Fruit fly (Drosophila melanogaster) whole organism, larva: ENCODE data around the gene cDIP.

Source experiments
- noc ChIP-seq: fragments of 200-800 bp; sonication (Bioruptor generic); optimal IDR thresholded peaks from 3 replicates; lab custom pipeline; 2019; ENCODE audit warnings: missing biosample characterization, mild to moderate bottlenecking, missing genetic modification characterization, moderate library complexity

The cDIP gene

DNA sequence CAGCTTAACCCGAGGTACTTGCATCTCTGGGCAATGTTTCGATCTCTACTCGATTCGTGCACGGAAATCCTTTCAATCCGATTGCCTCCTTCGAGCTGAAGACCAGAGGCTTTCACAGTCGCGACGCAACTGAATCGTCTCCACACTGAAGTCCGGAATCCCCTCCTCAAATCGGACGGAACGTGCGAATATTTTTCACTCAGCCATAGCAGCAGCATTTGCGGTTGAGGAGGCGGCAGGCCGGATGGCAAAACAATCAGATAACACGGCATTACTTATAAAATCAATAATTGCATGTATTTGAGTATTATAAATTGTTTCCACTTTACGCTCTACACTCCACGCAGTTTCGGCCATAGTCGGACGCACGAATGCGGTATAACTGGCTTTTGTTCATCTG is 7.2 kb upstream of the cDIP start, which contains the start of gene Snmp1:
Snmp1 (minus strand) TSS at position 101 of the 400 bp plus-strand sequence.
- no peak for TF ChIP-seq noc (tag; lab: Kevin White, UChicago)

DNA sequence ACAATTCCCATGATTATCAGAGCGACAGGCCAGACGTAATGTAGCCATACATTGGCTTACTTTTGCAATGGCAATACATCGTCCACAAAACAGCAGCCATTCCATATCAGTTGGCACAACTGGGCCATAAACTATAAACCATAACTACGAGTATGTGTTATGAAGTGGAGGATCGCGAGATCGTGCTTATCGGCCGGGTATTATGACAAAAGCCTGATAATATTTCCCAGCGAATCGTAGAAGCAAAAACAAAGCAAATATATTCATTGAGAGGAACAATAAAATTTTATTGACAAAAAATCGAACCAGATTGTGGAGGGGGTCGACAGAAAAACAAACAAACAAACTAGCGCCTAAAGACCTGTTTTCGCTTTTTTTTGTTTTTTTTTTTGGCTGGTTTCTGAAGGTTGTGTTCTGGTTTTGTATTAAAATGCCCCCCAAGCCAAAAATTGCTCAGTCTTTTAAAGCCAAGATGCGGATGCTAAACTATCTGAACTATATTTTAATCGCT is 2.5 kb upstream of the cDIP start, which contains the start of gene CG5810:
CG5810 (plus strand) TSS at position 461 of the 511 bp plus-strand sequence.
- peak; percentile 81 for TF ChIP-seq noc (tag; lab: Kevin White, UChicago)

DNA sequence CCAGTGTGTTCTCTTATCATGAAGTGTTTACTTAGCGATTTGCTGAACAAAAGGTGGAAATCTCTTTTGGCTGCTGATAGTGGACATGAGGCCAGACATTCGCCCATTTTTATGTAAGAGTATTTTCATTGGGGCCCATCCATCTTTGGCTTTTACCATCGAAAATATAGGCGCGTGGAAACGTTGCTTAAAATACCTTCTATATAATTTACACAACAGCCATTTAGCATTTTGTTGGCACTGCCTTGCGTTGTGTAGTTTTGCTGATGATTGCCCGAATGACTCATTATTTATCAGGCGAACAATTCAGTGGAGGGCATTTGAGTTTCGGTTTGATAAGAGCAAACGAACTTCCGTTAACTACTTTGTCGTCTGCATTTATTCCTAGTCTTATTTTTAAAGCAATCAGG is 733 bp upstream of the cDIP start:
- TF ChIP-seq noc (tag; lab: Kevin White, UChicago): peak; percentile 76

DNA sequence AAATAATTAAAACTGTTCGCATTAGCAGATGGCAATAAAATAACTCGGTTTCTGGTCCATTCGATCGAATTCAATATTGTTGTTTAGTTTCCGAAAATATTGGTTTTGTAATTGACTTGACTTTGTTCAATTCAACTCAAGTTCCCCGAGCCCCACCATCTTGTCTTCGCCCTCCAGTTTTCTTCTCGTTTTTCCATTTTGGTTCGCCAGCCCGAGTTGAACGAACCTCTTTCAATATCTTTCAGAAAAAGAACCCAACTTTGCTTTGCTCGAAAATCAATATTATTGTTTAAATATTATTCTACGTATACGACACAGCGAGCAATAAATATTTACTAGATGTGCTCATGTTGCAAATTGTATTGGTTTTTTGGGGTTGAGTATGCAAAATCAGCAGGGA is 2.2 kb downstream of the cDIP start:
- TF ChIP-seq noc (tag; lab: Kevin White, UChicago): no peak

DNA sequence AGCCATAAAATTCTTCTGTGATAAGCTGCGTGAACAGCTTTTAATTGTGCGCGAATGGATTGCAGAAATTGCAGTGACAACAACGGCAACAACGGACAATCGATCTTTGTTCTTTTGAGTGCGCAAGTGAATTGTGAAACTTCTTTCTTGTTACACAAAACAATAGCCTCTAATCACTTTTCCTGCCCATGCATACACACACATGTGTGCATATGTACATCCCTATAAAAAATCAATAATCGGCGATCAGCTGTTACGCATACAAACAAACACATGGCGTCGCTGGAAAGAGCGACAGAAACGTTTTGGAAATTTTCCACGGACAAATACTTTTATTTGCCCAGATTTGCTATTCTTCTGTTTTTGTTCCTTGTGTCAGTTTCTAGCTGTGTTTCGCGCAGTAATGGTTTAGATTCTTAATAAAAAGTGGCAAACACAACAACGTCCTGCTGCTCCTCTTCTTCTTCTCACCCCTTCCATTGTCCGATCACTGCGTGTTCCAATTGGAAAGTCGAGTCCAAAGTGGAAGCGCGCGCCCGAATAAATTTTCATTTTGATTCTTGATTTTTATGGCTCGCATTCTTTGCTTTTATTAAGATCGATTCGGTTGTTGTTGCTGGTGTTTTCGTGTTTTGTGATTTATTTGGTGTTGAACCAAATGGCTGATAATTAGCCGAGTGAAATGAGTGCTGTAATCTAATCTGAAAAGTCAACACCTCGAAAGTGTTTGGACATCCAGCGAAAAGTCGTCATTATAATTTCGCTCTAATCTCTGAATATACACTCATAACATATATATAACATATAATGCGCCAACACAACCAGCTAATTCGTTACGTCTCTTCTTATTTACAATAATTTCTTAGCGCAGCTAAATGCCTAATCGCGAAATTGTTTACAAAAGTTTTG is 4.1 kb downstream of the cDIP start:
- TF ChIP-seq noc (tag; lab: Kevin White, UChicago): peak; percentile 92

DNA sequence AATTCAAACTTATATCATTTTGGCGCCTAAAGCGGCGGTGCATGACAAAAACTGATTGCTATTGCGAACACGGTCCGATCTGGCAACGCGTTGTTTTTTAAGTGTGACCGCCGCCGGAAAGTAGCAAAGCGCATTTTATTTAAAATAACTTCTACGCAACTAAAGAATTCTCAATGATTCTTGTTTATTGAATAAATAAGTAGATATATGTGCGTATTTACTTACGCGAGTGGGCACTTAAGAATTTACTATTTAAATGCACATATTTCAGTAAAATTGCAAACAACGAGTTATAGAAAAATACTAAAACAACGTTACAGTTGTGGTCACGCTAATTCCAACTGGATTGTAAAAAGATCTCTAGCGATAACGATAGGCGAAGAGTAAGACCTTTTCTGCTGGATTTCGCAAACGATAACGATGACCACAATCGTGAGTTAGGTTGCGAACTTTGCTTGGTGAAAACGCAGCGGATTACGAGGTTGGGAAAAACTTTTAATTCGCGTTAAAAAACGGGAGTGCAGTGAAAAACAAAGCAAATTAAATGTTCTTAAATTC is 4.9 kb downstream of the cDIP start:
- no peak for TF ChIP-seq noc (tag; lab: Kevin White, UChicago)

DNA sequence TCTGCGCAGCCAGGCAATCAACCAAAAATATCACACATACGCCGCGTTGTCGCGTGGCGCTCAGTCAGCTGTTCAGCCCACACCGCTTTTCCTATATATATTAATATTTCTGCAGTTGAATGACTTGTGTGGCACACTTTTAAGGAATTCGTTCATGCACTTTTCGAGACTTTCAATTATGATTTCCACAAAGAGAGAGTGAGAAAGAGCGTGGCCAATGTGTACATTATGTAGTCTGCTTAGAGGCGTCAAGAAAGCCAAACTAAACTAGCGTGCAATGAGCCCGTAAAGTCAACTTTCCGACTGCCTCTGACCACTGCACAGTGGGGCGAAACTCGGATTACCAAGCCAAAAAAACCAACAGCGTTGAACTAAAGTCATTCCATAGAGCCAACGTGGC is 6.8 kb downstream of the cDIP start:
- no peak for TF ChIP-seq noc (tag; lab: Kevin White, UChicago)

DNA sequence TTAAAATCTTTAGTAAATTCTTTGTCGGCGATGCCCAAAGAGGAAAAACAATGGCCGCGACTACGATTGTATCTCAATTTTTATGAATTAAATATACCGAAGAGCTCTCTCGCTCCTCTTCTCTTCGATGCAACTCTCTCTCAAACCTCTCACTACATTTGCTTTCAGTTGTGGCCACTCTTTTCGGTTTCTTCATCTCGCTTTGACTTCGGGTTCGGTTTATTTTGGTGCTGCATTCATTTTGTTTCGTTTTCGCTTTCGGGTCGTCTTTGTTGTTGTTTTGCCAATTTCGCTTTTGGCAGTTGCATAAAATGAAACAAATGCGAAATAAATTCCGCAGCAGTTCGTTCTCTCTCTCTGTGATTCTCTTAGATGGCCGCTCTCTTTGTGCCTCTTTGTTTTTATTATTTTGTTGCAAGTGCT is 8.0 kb downstream of the cDIP start:
- TF ChIP-seq noc (tag; lab: Kevin White, UChicago): no peak

DNA sequence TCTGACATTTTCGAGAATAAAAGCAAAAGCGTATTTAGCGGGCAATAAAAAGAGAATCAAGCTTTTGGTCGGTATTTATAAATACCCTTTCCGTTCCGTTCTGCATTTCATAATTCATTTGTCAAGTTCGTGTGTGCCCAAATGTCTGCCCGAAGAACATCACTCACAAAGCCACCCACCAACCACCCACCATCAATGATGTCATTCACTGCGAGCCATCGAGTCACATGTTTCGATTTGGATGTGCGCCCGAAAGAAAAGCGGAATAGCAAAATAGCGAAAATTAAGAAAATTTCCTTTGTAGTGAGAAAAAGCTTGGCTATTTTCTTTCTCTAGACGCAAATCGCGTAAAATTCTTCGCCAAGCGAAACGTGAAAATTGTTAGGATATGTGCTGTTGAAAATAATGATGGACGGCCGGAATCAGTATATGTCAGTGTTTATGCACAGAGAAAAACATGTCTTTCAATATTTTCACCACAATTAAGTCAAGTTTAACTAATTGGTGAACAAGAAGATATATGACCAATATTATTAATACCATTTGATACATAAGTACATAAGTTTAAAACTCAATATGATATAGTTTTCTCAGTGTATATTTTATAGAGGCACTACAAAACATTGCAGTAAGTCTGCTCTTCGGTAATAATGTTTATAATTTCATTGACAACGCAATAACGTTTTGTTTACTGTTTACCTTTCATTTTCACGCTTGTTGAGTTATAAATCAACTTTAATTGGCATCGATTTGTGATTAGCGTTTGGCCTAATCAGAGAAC is 9.6 kb downstream of the cDIP start:
- TF ChIP-seq noc (tag; lab: Kevin White, UChicago): peak; percentile 64

DNA sequence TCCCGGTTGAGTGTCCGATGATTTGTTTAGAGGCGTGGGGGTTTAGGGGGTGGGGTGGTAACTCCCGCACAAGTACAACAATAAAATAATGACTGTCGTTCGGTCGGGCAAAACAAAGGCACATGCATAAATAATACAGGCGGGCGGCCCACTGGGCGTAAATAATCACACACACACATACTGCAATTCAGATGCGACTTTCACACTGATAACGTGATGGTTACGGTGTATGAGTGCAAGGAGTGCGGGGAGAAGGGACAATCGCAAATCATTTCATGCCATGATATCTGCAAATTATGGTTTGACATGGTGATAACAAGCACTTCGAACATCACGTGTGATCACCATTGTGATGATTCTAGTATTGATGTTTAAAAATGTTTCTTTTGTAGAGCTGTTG is 10.8 kb downstream of the cDIP start:
- peak; percentile 71 for TF ChIP-seq noc (tag; lab: Kevin White, UChicago)

DNA sequence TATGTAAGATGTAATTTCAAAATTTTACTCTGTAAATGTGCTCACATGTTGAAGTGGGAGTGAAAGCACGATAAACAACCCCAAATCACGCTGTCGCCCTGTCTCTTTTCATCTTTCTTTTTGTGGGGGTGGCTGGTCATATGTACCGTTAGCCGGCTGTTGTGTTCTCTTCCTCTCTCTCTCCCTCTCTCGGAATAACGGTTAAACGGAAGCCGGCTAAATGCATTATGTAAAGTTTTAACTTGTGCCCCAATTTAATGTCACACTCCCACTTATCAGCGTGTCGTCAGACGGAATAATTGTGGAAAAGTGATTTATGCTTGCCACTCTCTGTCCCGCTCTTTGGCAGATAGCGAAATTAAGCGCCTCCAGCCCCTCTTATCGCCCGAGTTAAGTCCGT is 19.6 kb downstream of the cDIP start:
- peak; percentile 71 for TF ChIP-seq noc (tag; lab: Kevin White, UChicago)

DNA sequence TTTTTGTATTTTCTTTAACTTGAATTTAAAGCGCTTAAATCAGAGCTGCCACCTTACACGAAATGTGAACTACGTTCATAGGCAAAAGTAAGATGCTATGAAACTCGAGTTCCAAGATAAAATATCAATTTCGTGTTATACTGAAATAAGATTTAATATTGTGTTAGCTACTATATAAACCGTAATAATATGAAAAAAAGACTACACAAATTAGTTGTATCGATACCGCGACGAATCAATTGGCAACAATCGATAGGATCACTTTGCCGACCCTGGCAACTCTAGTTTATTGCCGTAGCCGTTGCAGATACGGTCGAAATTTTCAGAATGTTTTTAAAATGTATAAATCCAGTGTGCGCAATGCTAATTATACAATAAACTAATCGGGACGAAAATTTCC is 20.4 kb downstream of the cDIP start, which contains the start of gene SNF4Agamma:
SNF4Agamma (plus strand) TSS at position 282 of the 400 bp plus-strand sequence.
- TF ChIP-seq noc (tag; lab: Kevin White, UChicago): no peak

DNA sequence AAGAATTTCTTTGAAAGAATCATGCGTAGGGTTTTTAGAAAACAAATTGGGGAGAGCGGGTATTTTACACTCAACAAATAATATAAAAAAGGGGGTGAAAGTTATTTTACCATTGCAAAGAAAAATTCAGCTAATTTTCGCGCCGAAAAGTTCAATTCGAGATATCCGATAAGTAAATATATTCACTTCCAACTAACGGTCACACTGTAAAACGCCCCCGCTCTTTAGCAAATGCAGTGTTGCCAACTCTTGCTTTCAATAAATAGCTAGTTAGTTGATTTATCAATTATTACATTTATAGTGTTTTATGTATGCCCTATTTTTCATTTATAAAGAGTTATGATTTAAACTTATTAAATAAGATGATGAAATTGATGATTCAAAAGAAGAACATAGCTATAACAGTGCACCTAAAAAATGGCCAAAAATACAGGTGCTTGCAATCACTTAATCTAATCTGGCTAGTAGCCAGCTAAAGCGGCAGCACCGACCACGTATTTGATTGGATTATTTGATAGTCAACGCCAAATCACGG is 22.6 kb downstream of the cDIP start, which contains the start of gene meigo:
meigo (plus strand) TSS at position 51 of the 535 bp plus-strand sequence.
- TF ChIP-seq noc (tag; lab: Kevin White, UChicago): no peak

DNA sequence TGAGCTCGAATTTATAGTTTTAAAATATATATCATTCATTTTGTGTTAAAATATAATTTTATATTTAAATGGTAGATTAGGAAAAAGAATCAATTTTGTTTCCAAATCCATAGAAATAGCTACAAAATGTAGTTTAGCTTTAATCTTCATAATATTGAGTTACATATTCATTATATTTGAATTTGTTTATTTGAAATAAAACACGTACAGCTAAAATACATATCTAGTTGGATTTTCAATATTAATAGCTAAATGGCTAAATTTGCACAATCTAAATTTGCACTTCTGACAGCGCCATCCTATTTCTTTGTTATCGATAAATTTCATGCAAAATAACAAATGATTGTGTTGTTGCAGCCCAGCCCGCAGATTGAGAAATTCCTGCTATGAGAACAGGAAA is 26.9 kb downstream of the cDIP start, which contains the start of gene Usp8:
Usp8 (plus strand) TSS at position 312 of the 400 bp plus-strand sequence.
- no peak for TF ChIP-seq noc (tag; lab: Kevin White, UChicago)

DNA sequence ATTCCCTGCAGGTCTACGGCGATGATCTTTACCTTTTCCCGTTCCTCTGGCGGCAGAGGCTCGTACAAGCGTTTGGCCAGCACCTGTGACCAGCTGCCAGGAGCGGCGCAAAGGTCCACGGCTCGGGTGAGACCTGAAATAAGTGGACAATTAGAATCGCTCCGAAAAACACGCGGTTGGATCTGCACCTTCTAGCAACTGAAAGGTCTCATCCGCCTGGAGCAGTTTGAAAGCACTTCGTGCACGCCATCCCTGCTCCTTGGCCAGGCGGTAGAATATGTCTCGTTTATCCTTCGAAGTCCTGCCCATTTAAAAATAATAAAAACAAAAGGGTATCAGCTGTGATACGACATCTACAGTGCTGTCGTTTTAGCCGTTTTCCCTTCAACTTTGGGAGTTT is 27.4 kb downstream of the cDIP start, which contains the start of gene Trm7-34:
Trm7-34 (minus strand) TSS at position 365 of the 400 bp plus-strand sequence.
- no peak for TF ChIP-seq noc (tag; lab: Kevin White, UChicago)
